Fruit fly (Drosophila melanogaster) whole organism, embryonic: ENCODE results near the gene CG4593.

ENCODE experiments used
- Atf-2 ChIP-seq: fragments of 200-800 bp; sonication (Bioruptor generic); optimal IDR thresholded peaks from 2 replicates; lab custom pipeline; 2016; ENCODE audit warnings: missing biosample characterization, missing genetic modification characterization
- CG10543 ChIP-seq: fragments of 200-800 bp; sonication (Bioruptor generic); optimal IDR thresholded peaks from 3 replicates; lab custom pipeline; 2017; ENCODE audit warnings: missing biosample characterization, mild to moderate bottlenecking, missing genetic modification characterization, moderate library complexity
- CG11093 ChIP-seq: fragments of 200-800 bp; sonication (Bioruptor generic); IDR thresholded peaks from 3 replicates; pipeline ENCODE4 v1.3.6; 2022; ENCODE audit warnings: missing biosample characterization, missing genetic modification characterization
- CG15269 ChIP-seq: fragments of 200-800 bp; sonication (Bioruptor generic); optimal IDR thresholded peaks from 2 replicates; lab custom pipeline; 2018; ENCODE audit warnings: missing biosample characterization, mild to moderate bottlenecking, missing genetic modification characterization, moderate library complexity
- CG1603 ChIP-seq: fragments of 200-800 bp; sonication (Bioruptor generic); optimal IDR thresholded peaks from 2 replicates; lab custom pipeline; 2019; ENCODE audit warnings: missing biosample characterization, mild to moderate bottlenecking, missing genetic modification characterization, moderate library complexity
- CG17186 ChIP-seq: fragments of 200-800 bp; sonication (Bioruptor generic); optimal IDR thresholded peaks from 3 replicates; lab custom pipeline; 2017; ENCODE audit warnings: missing biosample characterization, missing genetic modification reagents, missing genetic modification characterization
- CG18619 ChIP-seq: fragments of 200-800 bp; sonication (Bioruptor generic); optimal IDR thresholded peaks from 3 replicates; lab custom pipeline; 2017; ENCODE audit warnings: missing biosample characterization, mild to moderate bottlenecking, missing genetic modification characterization
- CG3281 ChIP-seq: fragments of 200-800 bp; sonication (Bioruptor generic); optimal IDR thresholded peaks from 3 replicates; lab custom pipeline; 2017; ENCODE audit warnings: missing biosample characterization, mild to moderate bottlenecking, missing genetic modification characterization
- CG4360 ChIP-seq: fragments of 200-800 bp; sonication (Bioruptor generic); IDR thresholded peaks from 2 replicates; pipeline ENCODE4 v1.3.6; 2022; ENCODE audit warnings: missing biosample characterization, missing genetic modification characterization
- CG6791 ChIP-seq: fragments of 200-800 bp; sonication (Bioruptor generic); IDR thresholded peaks from 3 replicates; pipeline ENCODE4 v1.3.6; 2022; ENCODE audit warnings: missing biosample characterization, missing genetic modification characterization; ENCODE audit not compliant: partially characterized antibody
- CG7271 ChIP-seq: fragments of 200-800 bp; sonication (Bioruptor generic); optimal IDR thresholded peaks from 2 replicates; lab custom pipeline; 2018; ENCODE audit warnings: missing biosample characterization, mild to moderate bottlenecking, missing genetic modification characterization, moderate library complexity
- CG8290 ChIP-seq, 3 experiments: fragments of 200-800 bp; sonication (Bioruptor generic); optimal IDR thresholded peaks; 2 replicates each; lab custom pipeline; 2016 to 2019; ENCODE audit warnings: missing biosample characterization in 3 of 3, missing genetic modification characterization in 3 of 3, mild to moderate bottlenecking in 2 of 3, moderate library complexity in 1 of 3
- CHES-1-like ChIP-seq: fragments of 200-800 bp; sonication (Bioruptor generic); optimal IDR thresholded peaks from 2 replicates; lab custom pipeline; 2016; ENCODE audit warnings: missing biosample characterization, missing genetic modification characterization
- CTCF ChIP-seq: fragments of 200-800 bp; sonication (Bioruptor generic); optimal IDR thresholded peaks from 2 replicates; lab custom pipeline; 2017; ENCODE audit warnings: missing biosample characterization, mild to moderate bottlenecking, missing genetic modification characterization, moderate library complexity
- D ChIP-seq, 2 experiments: fragments of 200-800 bp in 1 of 2; fragments of >200 bp in 1 of 2; sonication (Bioruptor generic) in 1 of 2; optimal IDR thresholded peaks; 2 replicates in 1 of 2; 3 replicates in 1 of 2; lab custom pipeline; 2017; ENCODE audit warnings: mild to moderate bottlenecking in 1 of 2, missing biosample characterization in 1 of 2, missing genetic modification characterization in 1 of 2, missing genetic modification reagents in 1 of 2
- Dad ChIP-seq: fragments of 200-800 bp; sonication (Bioruptor generic); optimal IDR thresholded peaks from 3 replicates; lab custom pipeline; 2016; ENCODE audit warnings: missing biosample characterization, missing genetic modification characterization
- Ets97D ChIP-seq: fragments of 200-800 bp; sonication (Bioruptor generic); optimal IDR thresholded peaks from 3 replicates; lab custom pipeline; 2016; ENCODE audit warnings: missing biosample characterization, missing genetic modification characterization
- Gug ChIP-seq: fragments of 200-800 bp; sonication (Bioruptor generic); IDR thresholded peaks from 4 replicates; pipeline ENCODE4 v1.3.6; 2022; ENCODE audit warnings: missing biosample characterization, missing genetic modification characterization
- HmgD ChIP-seq: fragments of 200-800 bp; sonication (Bioruptor generic); optimal IDR thresholded peaks from 3 replicates; lab custom pipeline; 2016; ENCODE audit warnings: missing biosample characterization, missing genetic modification characterization
- Hr51 ChIP-seq, 2 experiments: fragments of 200-800 bp; sonication (Bioruptor generic); optimal IDR thresholded peaks; 2 replicates in 1 of 2; 3 replicates in 1 of 2; lab custom pipeline; 2016 to 2018; ENCODE audit warnings: missing biosample characterization in 2 of 2, missing genetic modification characterization in 2 of 2, mild to moderate bottlenecking in 1 of 2, moderate library complexity in 1 of 2
- NFAT ChIP-seq: fragments of 200-800 bp; sonication (Bioruptor generic); IDR thresholded peaks from 2 replicates; pipeline ENCODE4 v1.3.6; 2022; ENCODE audit warnings: missing biosample characterization, missing genetic modification characterization
- Pdp1 ChIP-seq, 2 experiments: fragments of 200-800 bp; sonication (Bioruptor generic); optimal IDR thresholded peaks; 3 replicates each; lab custom pipeline; 2016; ENCODE audit warnings: missing biosample characterization in 2 of 2, missing genetic modification characterization in 2 of 2, mild to moderate bottlenecking in 1 of 2, moderate library complexity in 1 of 2
- Rx ChIP-seq: fragments of 200-800 bp; sonication (Bioruptor generic); IDR thresholded peaks from 2 replicates; pipeline ENCODE4 v1.3.6; 2022; ENCODE audit warnings: missing biosample characterization, missing genetic modification characterization
- ab ChIP-seq: fragments of 200-800 bp; sonication (Bioruptor generic); optimal IDR thresholded peaks from 2 replicates; lab custom pipeline; 2016; ENCODE audit warnings: missing biosample characterization, missing genetic modification characterization
- ash1 ChIP-seq: fragments of 200-800 bp; sonication (Bioruptor generic); optimal IDR thresholded peaks from 2 replicates; lab custom pipeline; 2018; ENCODE audit warnings: missing biosample characterization, mild to moderate bottlenecking, missing genetic modification characterization
- cato ChIP-seq: fragments of 200-800 bp; sonication (Bioruptor generic); optimal IDR thresholded peaks from 2 replicates; lab custom pipeline; 2016; ENCODE audit warnings: missing biosample characterization, missing genetic modification characterization, borderline replicate concordance
- cg ChIP-seq: fragments of 200-800 bp; sonication (Bioruptor generic); optimal IDR thresholded peaks from 3 replicates; lab custom pipeline; 2019; ENCODE audit warnings: missing biosample characterization, mild to moderate bottlenecking, missing genetic modification characterization, moderate library complexity
- chinmo ChIP-seq: fragments of 200-800 bp; sonication (Bioruptor generic); IDR thresholded peaks from 4 replicates; pipeline ENCODE4 v1.3.6; 2022; ENCODE audit warnings: missing biosample characterization, missing genetic modification characterization; ENCODE audit not compliant: partially characterized antibody
- croc ChIP-seq: fragments of 200-800 bp; sonication (Bioruptor generic); conservative IDR thresholded peaks from 3 replicates; pipeline ENCODE4 v1.3.6; 2022; ENCODE audit warnings: missing biosample characterization, missing genetic modification characterization
- cwo ChIP-seq: fragments of 200-800 bp; sonication (Bioruptor generic); optimal IDR thresholded peaks from 3 replicates; lab custom pipeline; 2017; ENCODE audit warnings: missing biosample characterization, missing genetic modification characterization, mild to moderate bottlenecking, moderate library complexity, missing genetic modification reagents
- exex ChIP-seq: fragments of 200-800 bp; sonication (Bioruptor generic); optimal IDR thresholded peaks from 4 replicates; lab custom pipeline; 2018; ENCODE audit warnings: missing biosample characterization, mild to moderate bottlenecking, missing genetic modification characterization, moderate library complexity
- fd3F ChIP-seq: fragments of 200-800 bp; sonication (Bioruptor generic); optimal IDR thresholded peaks from 2 replicates; lab custom pipeline; 2018; ENCODE audit warnings: missing biosample characterization, mild to moderate bottlenecking, missing genetic modification characterization, moderate library complexity
- fru ChIP-seq: fragments of >200 bp; optimal IDR thresholded peaks from 2 replicates; lab custom pipeline; 2017
- gcm2 ChIP-seq: fragments of 200-800 bp; sonication (Bioruptor generic); optimal IDR thresholded peaks from 2 replicates; lab custom pipeline; 2016; ENCODE audit warnings: missing biosample characterization, missing genetic modification characterization
- grn ChIP-seq: fragments of 200-800 bp; sonication (Bioruptor generic); optimal IDR thresholded peaks from 3 replicates; lab custom pipeline; 2017; ENCODE audit warnings: missing biosample characterization, missing genetic modification characterization
- gro ChIP-seq: fragments of 200-800 bp; sonication (Bioruptor generic); optimal IDR thresholded peaks from 2 replicates; lab custom pipeline; 2016; ENCODE audit warnings: missing biosample characterization, missing genetic modification characterization
- gt ChIP-seq: fragments of 200-800 bp; sonication (Bioruptor generic); IDR thresholded peaks from 2 replicates; pipeline ENCODE4 v1.3.6; 2022; ENCODE audit warnings: missing biosample characterization, missing genetic modification characterization
- hth ChIP-seq: fragments of >200 bp; optimal IDR thresholded peaks from 2 replicates; lab custom pipeline; 2017; ENCODE audit warnings: inconsistent platforms
- knrl ChIP-seq: fragments of 200-800 bp; sonication (Bioruptor generic); IDR thresholded peaks from 3 replicates; pipeline ENCODE4 v1.3.6; 2022; ENCODE audit warnings: missing biosample characterization, missing genetic modification characterization; ENCODE audit not compliant: partially characterized antibody
- lola ChIP-seq, 3 experiments: fragments of >200 bp in 2 of 3; fragments of 200-800 bp in 1 of 3; sonication (Bioruptor generic) in 1 of 3; optimal IDR thresholded peaks; 2 replicates each; lab custom pipeline; 2017 to 2019; ENCODE audit warnings: missing biosample characterization in 3 of 3, missing genetic modification characterization in 3 of 3, mild to moderate bottlenecking in 1 of 3, moderate library complexity in 1 of 3
- repo ChIP-seq: fragments of 200-800 bp; sonication (Bioruptor generic); optimal IDR thresholded peaks from 2 replicates; lab custom pipeline; 2016; ENCODE audit warnings: missing biosample characterization, missing genetic modification characterization
- run ChIP-seq: fragments of 200-800 bp; sonication (Bioruptor generic); optimal IDR thresholded peaks from 3 replicates; lab custom pipeline; 2018; ENCODE audit warnings: missing biosample characterization, mild to moderate bottlenecking, missing genetic modification characterization
- schlank ChIP-seq: fragments of 200-800 bp; sonication (Bioruptor generic); optimal IDR thresholded peaks from 2 replicates; lab custom pipeline; 2018; ENCODE audit warnings: missing biosample characterization, mild to moderate bottlenecking, missing genetic modification characterization
- sim ChIP-seq: fragments of 200-800 bp; sonication (Bioruptor generic); IDR thresholded peaks from 2 replicates; pipeline ENCODE4 v1.3.6; 2022; ENCODE audit warnings: missing biosample characterization, missing genetic modification characterization
- slp2 ChIP-seq: fragments of 200-800 bp; sonication (Bioruptor generic); optimal IDR thresholded peaks from 2 replicates; lab custom pipeline; 2016; ENCODE audit warnings: missing biosample characterization, missing genetic modification characterization
- ssp ChIP-seq: fragments of 200-800 bp; sonication (Bioruptor generic); IDR thresholded peaks from 2 replicates; pipeline ENCODE4 v1.3.6; 2022; ENCODE audit warnings: missing biosample characterization, missing genetic modification characterization
- tap ChIP-seq: fragments of 200-800 bp; optimal IDR thresholded peaks from 3 replicates; lab custom pipeline; 2019; ENCODE audit warnings: missing biosample characterization, mild to moderate bottlenecking, missing genetic modification characterization, moderate library complexity
- tna ChIP-seq: fragments of 200-800 bp; sonication (Bioruptor generic); IDR thresholded peaks from 2 replicates; pipeline ENCODE4 v1.3.6; 2022; ENCODE audit warnings: missing biosample characterization, missing genetic modification characterization; ENCODE audit not compliant: partially characterized antibody
- trem ChIP-seq: fragments of 200-800 bp; optimal IDR thresholded peaks from 3 replicates; lab custom pipeline; 2019; ENCODE audit warnings: missing biosample characterization, mild to moderate bottlenecking, missing genetic modification characterization, moderate library complexity
- z ChIP-seq: fragments of 200-800 bp; sonication (Bioruptor generic); IDR thresholded peaks from 3 replicates; pipeline ENCODE4 v1.3.6; 2022; ENCODE audit warnings: missing biosample characterization, missing genetic modification characterization
- zf30C ChIP-seq: fragments of 200-800 bp; sonication (Bioruptor generic); optimal IDR thresholded peaks from 3 replicates; lab custom pipeline; 2018; ENCODE audit warnings: missing biosample characterization, mild to moderate bottlenecking, missing genetic modification characterization

The CG4593 gene

DNA sequence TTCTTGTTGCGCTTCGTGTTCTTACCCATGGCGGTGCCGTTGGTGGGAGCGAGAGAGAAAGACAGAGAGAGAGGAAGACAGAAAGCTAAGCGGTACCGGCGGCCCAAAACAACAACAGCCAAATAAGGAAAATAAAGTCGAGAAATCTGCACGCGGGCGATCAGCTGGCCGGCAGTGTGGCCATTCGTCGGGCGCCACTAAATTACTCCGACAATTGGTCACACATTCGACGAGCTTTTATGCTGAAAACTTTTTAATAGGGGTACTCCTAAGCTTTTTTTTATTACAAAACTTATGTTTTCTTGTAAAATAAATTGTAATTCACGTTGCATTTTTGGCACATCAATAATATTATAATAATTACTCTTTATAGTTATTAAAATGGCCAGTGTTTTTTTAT, 45.1 kb upstream of the CG4593 start, which contains the start of gene Setd3 (continued):
- peak; percentile 41; the same call in 1 of the 3 replicates for TF ChIP-seq CG6791 (GFP tag; lab: Robert Waterston, UW)
- peak; percentile 6 for TF ChIP-seq CG1603 (tag; lab: Kevin White, UChicago)
- TF ChIP-seq croc (GFP tag; lab: Robert Waterston, UW): no peak
- no peak for TF ChIP-seq CG17186
- TF ChIP-seq CG3281 (GFP tag; lab: Kevin White, UChicago): no peak
- TF ChIP-seq sim (GFP tag; lab: Robert Waterston, UW): no peak
- no peak for TF ChIP-seq Gug (GFP tag; lab: Robert Waterston, UW)
- no peak for TF ChIP-seq CG10543 (GFP tag; lab: Kevin White, UChicago)
- no peak for TF ChIP-seq Ets97D (GFP tag; lab: Kevin White, UChicago)
- no peak for TF ChIP-seq tna (GFP tag; lab: Robert Waterston, UW)
- no peak for TF ChIP-seq HmgD
- no peak for TF ChIP-seq z (GFP tag; lab: Robert Waterston, UW)
- no peak for TF ChIP-seq NFAT
- TF ChIP-seq tap: no peak
- peak; percentile 16 for TF ChIP-seq CTCF (GFP tag; lab: Kevin White, UChicago)
- TF ChIP-seq D (optimal IDR thresholded peaks at IDR 0.05; lab: Kevin White, UChicago): no peak
- TF ChIP-seq D (GFP tag; optimal IDR thresholded peaks at IDR 0.05; lab: Kevin White, UChicago): no peak
- no peak for TF ChIP-seq Dad (GFP tag; lab: Kevin White, UChicago)
- TF ChIP-seq CG15269 (tag; lab: Kevin White, UChicago): no peak
- TF ChIP-seq schlank (tag; lab: Kevin White, UChicago): no peak
- no peak for TF ChIP-seq Atf-2 (GFP tag; lab: Kevin White, UChicago)
- TF ChIP-seq cg (GFP tag; lab: Kevin White, UChicago): no peak
- TF ChIP-seq exex: no peak
- TF ChIP-seq repo (GFP tag; lab: Kevin White, UChicago): no peak
- no peak for TF ChIP-seq Rx (GFP tag; lab: Robert Waterston, UW)
- TF ChIP-seq lola (GFP tag; optimal IDR thresholded peaks at IDR 0.05; lab: Kevin White, UChicago): no peak
- no peak for TF ChIP-seq ash1 (GFP tag; lab: Kevin White, UChicago)
- no peak for TF ChIP-seq knrl (GFP tag; lab: Robert Waterston, UW)
- no peak for TF ChIP-seq gt (GFP tag; lab: Robert Waterston, UW)
- TF ChIP-seq cwo (GFP tag; lab: Kevin White, UChicago): no peak
- TF ChIP-seq run (tag; lab: Kevin White, UChicago): no peak
- no peak for TF ChIP-seq Pdp1 (GFP tag; optimal IDR thresholded peaks at IDR 0.05; lab: Kevin White, UChicago)
- TF ChIP-seq CHES-1-like (GFP tag; lab: Kevin White, UChicago): no peak
- no peak for TF ChIP-seq hth (lab: Kevin White, UChicago)
- TF ChIP-seq Hr51 (GFP tag; optimal IDR thresholded peaks at IDR 0.05; lab: Kevin White, UChicago): no peak
- no peak for TF ChIP-seq CG8290 (GFP tag; optimal IDR thresholded peaks at IDR 0.05; lab: Kevin White, UChicago)
- no peak for TF ChIP-seq CG8290 (tag; optimal IDR thresholded peaks at IDR 0.05; lab: Kevin White, UChicago)
- no peak for TF ChIP-seq trem (tag; lab: Kevin White, UChicago)
- no peak for TF ChIP-seq fru
- TF ChIP-seq slp2: no peak
- TF ChIP-seq gcm2 (GFP tag; lab: Kevin White, UChicago): no peak
- no peak for TF ChIP-seq chinmo (GFP tag; lab: Robert Waterston, UW)
- TF ChIP-seq ab (GFP tag; lab: Kevin White, UChicago): no peak
- TF ChIP-seq cato (GFP tag; lab: Kevin White, UChicago): no peak
- no peak for TF ChIP-seq fd3F (GFP tag; lab: Kevin White, UChicago)
- no peak for TF ChIP-seq ssp (GFP tag; lab: Robert Waterston, UW)
- TF ChIP-seq zf30C (GFP tag; lab: Kevin White, UChicago): no peak
- TF ChIP-seq CG11093 (GFP tag; lab: Robert Waterston, UW): no peak
- TF ChIP-seq CG18619 (GFP tag; lab: Kevin White, UChicago): no peak
- no peak for TF ChIP-seq gro (GFP tag; lab: Kevin White, UChicago)
- TF ChIP-seq CG7271: no peak
- 0 out of 2 replicates have a peak, but pooled peaks have one; percentile 22 for TF ChIP-seq CG4360 (GFP tag; lab: Robert Waterston, UW)
- no peak for TF ChIP-seq grn (GFP tag; lab: Kevin White, UChicago)
